Worm (Caenorhabditis elegans): ENCODE results near the gene cku-80.
A peak's percentile ranks its signal among the peaks of the same experiment; 100 is the strongest.

ce11 chrIII:4449893-4450579 is 30.4 kb downstream of the cku-80 start, which contains the start of gene ceh-43:
- TF ChIP-seq unc-62 (GFP tag; optimal IDR thresholded peaks at IDR 0.05) (no peak), dpl-1 (GFP tag; optimal IDR thresholded peaks at IDR 0.05) (no peak), nhr-179 (tag; optimal IDR thresholded peaks at IDR 0.05) (no peak), ZK185.1 (tag; optimal IDR thresholded peaks at IDR 0.05; ENCODE audit: poor library complexity, severe bottlenecking) (peak; percentile 20), rpc-1 (optimal IDR thresholded peaks at IDR 0.05) (peak; percentile 64), rpc-1 (tag; optimal IDR thresholded peaks at IDR 0.05) (peak; percentile 79), attf-3 (GFP tag; conservative IDR thresholded peaks at IDR 0.05) (no peak), lin-40 (tag; optimal IDR thresholded peaks at IDR 0.05) (no peak)

Data from whole organism, young adult.